Worm (Caenorhabditis elegans): ENCODE measurements around the gene bir-2.

Gene bir-2

ce11 chrV:13568533-13568932 lies at the start of gene bir-2, which contains the start of gene nuaf-1 (continued):
- TF ChIP-seq mdt-29 (GFP tag; IDR thresholded peaks at IDR 0.05) (no peak), hlh-30 (tag; optimal IDR thresholded peaks at IDR 0.05; ENCODE audit: insufficient read depth) (peak; percentile 51), hmg-1.1 (GFP tag; IDR thresholded peaks at IDR 0.05) (0 out of 2 replicates have a peak, but pooled peaks have one; percentile 19)

ce11 chrV:13523194-13523593 lies 45.5 kb upstream of the bir-2 start, which contains the start of gene R11G10.3:
TSS of gene R11G10.3 (plus strand) at chrV:13523494.
- TF ChIP-seq duxl-1 (tag; optimal IDR thresholded peaks at IDR 0.05; ENCODE audit: poor library complexity) (no peak), mdt-29 (GFP tag; IDR thresholded peaks at IDR 0.05) (no peak), ceh-62 (tag; optimal IDR thresholded peaks at IDR 0.05) (no peak), lin-29 (GFP tag; IDR thresholded peaks at IDR 0.05) (no peak), daf-12 (tag; optimal IDR thresholded peaks at IDR 0.05) (no peak), dmd-8 (GFP tag; IDR thresholded peaks at IDR 0.05) (no peak), nhr-111 (GFP tag; optimal IDR thresholded peaks at IDR 0.05) (no peak), unc-130 (GFP tag; optimal IDR thresholded peaks at IDR 0.05) (no peak)

ce11 chrV:13527236-13527635 lies 41.4 kb upstream of the bir-2 start:
- TF ChIP-seq Y48G9A.11 (GFP tag; IDR thresholded peaks at IDR 0.05) = peak; percentile 98

ce11 chrV:13529165-13529564 lies 39.5 kb upstream of the bir-2 start:
- TF ChIP-seq php-3 (GFP tag; IDR thresholded peaks at IDR 0.05) (no peak), lin-39 (tag; optimal IDR thresholded peaks at IDR 0.05) (no peak), nhr-6 (tag; optimal IDR thresholded peaks at IDR 0.05) (peak; percentile 25), Y105C5A.15 (GFP tag; IDR thresholded peaks at IDR 0.05) (no peak), ZK337.2 (GFP tag; IDR thresholded peaks at IDR 0.05) (no peak), ceh-20 (GFP tag; IDR thresholded peaks at IDR 0.05) (no peak), nhr-102 (tag; optimal IDR thresholded peaks at IDR 0.05) (peak; percentile 70), nhr-11 (tag; optimal IDR thresholded peaks at IDR 0.05) (no peak), daf-12 (tag; optimal IDR thresholded peaks at IDR 0.05) (no peak), unc-39 (tag; optimal IDR thresholded peaks at IDR 0.05) (no peak), madf-9 (GFP tag; conservative IDR thresholded peaks at IDR 0.05) (no peak), nhr-41 (GFP tag; IDR thresholded peaks at IDR 0.05) (no peak), R02D3.7 (tag; optimal IDR thresholded peaks at IDR 0.05) (no peak), ctbp-1 (GFP tag; IDR thresholded peaks at IDR 0.05) (no peak), nhr-111 (GFP tag; optimal IDR thresholded peaks at IDR 0.05) (no peak), zfp-3 (GFP tag; conservative IDR thresholded peaks at IDR 0.05) (no peak), saeg-2 (GFP tag; IDR thresholded peaks at IDR 0.05) (no peak), ceh-44 (GFP tag; IDR thresholded peaks at IDR 0.05) (no peak), mxl-2 (GFP tag; conservative IDR thresholded peaks at IDR 0.05) (no peak), dmd-8 (GFP tag; IDR thresholded peaks at IDR 0.05) (no peak), daf-16 (GFP tag; optimal IDR thresholded peaks at IDR 0.05) (no peak), daf-16 (tag; optimal IDR thresholded peaks at IDR 0.05) (peak; percentile 83), ceh-82 (tag; optimal IDR thresholded peaks at IDR 0.05) (no peak), hlh-11 (tag; optimal IDR thresholded peaks at IDR 0.05) (peak; percentile 33), snpc-1.2 (GFP tag; IDR thresholded peaks at IDR 0.05) (no peak), dmd-9 (GFP tag; IDR thresholded peaks at IDR 0.05) (no peak), unc-130 (GFP tag; optimal IDR thresholded peaks at IDR 0.05) (no peak), arid-1 (GFP tag; conservative IDR thresholded peaks at IDR 0.05) (no peak), skn-1 (tag; optimal IDR thresholded peaks at IDR 0.05) (no peak), nhr-76 (tag; optimal IDR thresholded peaks at IDR 0.05) (no peak), dpl-1 (GFP tag; optimal IDR thresholded peaks at IDR 0.05) (no peak), F37D6.2 (tag; optimal IDR thresholded peaks at IDR 0.05) (no peak), egl-27 (tag; optimal IDR thresholded peaks at IDR 0.05) (no peak), mep-1 (tag; optimal IDR thresholded peaks at IDR 0.05) (peak; percentile 19), T26A8.4 (GFP tag; IDR thresholded peaks at IDR 0.05) (no peak; the same call in 1 of the 2 replicates), nhr-77 (tag; optimal IDR thresholded peaks at IDR 0.05) (peak; percentile 35), dve-1 (tag; optimal IDR thresholded peaks at IDR 0.05; ENCODE audit: insufficient read depth) (peak; percentile 75), ama-1 (optimal IDR thresholded peaks at IDR 0.05) (peak; percentile 55), zag-1 (tag; optimal IDR thresholded peaks at IDR 0.05) (no peak)
